Worm (Caenorhabditis elegans): ENCODE measurements around the gene R07E5.5.

The R07E5.5 gene

DNA sequence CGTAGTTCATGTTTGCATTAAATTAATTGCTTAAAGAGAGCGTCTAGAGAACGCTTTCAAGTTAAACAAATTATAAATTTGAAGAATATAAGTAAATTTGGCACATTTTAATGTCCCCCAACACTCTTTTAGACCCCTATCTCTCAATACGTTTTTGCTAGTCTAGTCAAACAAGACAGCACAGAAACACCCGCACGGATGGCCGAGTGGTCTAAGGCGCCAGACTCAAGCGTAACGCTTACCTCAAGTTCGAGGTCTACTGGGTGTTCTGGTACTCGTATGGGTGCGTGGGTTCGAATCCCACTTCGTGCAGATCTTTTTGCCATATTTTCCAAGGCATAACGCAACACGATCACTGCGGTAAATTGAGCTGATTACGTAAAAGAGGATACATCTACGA lies 34.9 kb upstream of the R07E5.5 start (continued):
- TF ChIP-seq tlf-1 (GFP tag; optimal IDR thresholded peaks at IDR 0.05) (no peak), F10E7.11 (tag; optimal IDR thresholded peaks at IDR 0.05) (no peak), lsy-27 (tag; optimal IDR thresholded peaks at IDR 0.05; ENCODE audit: borderline replicate concordance, insufficient read depth) (no peak), nfyb-1 (GFP tag; IDR thresholded peaks at IDR 0.05) (0 out of 2 replicates have a peak, but pooled peaks have one; percentile 22), ceh-27 (GFP tag; optimal IDR thresholded peaks at IDR 0.05) (no peak), die-1 (tag; optimal IDR thresholded peaks at IDR 0.05) (peak; percentile 46), tbx-9 (tag; optimal IDR thresholded peaks at IDR 0.05; ENCODE audit: borderline replicate concordance) (no peak), ztf-25 (GFP tag; IDR thresholded peaks at IDR 0.05) (no peak), tbp1 (GFP tag; optimal IDR thresholded peaks at IDR 0.05) (peak; percentile 90), rpc-1 (optimal IDR thresholded peaks at IDR 0.05) (peak; percentile 65), rpc-1 (tag; optimal IDR thresholded peaks at IDR 0.05) (peak; percentile 80), F49E8.2 (tag; optimal IDR thresholded peaks at IDR 0.05; ENCODE audit: insufficient read depth) (no peak), madf-10 (tag; optimal IDR thresholded peaks at IDR 0.05) (no peak), D2030.7 (GFP tag; IDR thresholded peaks at IDR 0.05) (peak; percentile 62), ZK185.1 (tag; optimal IDR thresholded peaks at IDR 0.05; ENCODE audit: poor library complexity, severe bottlenecking) (no peak), hsf-1 (GFP tag; IDR thresholded peaks at IDR 0.05) (no peak; the same call in 1 of the 2 replicates), ztf-28 (GFP tag; IDR thresholded peaks at IDR 0.05) (no peak), efl-1 (GFP tag; optimal IDR thresholded peaks at IDR 0.05) (no peak), gei-17 (GFP tag; optimal IDR thresholded peaks at IDR 0.05) (no peak), ccch-3 (GFP tag; optimal IDR thresholded peaks at IDR 0.05) (no peak), attf-6 (GFP tag; IDR thresholded peaks at IDR 0.05) (no peak), C06A6.2 (GFP tag; conservative IDR thresholded peaks at IDR 0.05) (no peak), snpc-1.1 (tag; optimal IDR thresholded peaks at IDR 0.05; ENCODE audit: insufficient read depth) (no peak), athp-1 (tag; optimal IDR thresholded peaks at IDR 0.05) (peak; percentile 10), rcor-1 (GFP tag; IDR thresholded peaks at IDR 0.05) (0 out of 2 replicates have a peak, but pooled peaks have one; percentile 7), hrde-1 (tag; optimal IDR thresholded peaks at IDR 0.05; ENCODE audit: borderline replicate concordance) (no peak), lin-26 (GFP tag; IDR thresholded peaks at IDR 0.05) (peak; percentile 78), T26A5.8 (tag; optimal IDR thresholded peaks at IDR 0.05) (no peak), F55B11.4 (tag; optimal IDR thresholded peaks at IDR 0.05; ENCODE audit: borderline replicate concordance, insufficient read depth) (no peak), lin-40 (tag; optimal IDR thresholded peaks at IDR 0.05) (no peak), ceh-100 (GFP tag; IDR thresholded peaks at IDR 0.05) (no peak), Y53G8AR.9 (GFP tag; conservative IDR thresholded peaks at IDR 0.05) (no peak), B0261.1 (tag; optimal IDR thresholded peaks at IDR 0.05) (peak; percentile 67), nfya-1 (tag; optimal IDR thresholded peaks at IDR 0.05; ENCODE audit: borderline replicate concordance, insufficient read depth) (no peak), ztf-6 (GFP tag; IDR thresholded peaks at IDR 0.05) (0 out of 2 replicates have a peak, but pooled peaks have one; percentile 29), ceh-79 (tag; optimal IDR thresholded peaks at IDR 0.05) (no peak), madf-6 (GFP tag; IDR thresholded peaks at IDR 0.05) (0 out of 2 replicates have a peak, but pooled peaks have one; percentile 18), F57C9.4 (tag; optimal IDR thresholded peaks at IDR 0.05) (no peak), T07F8.4 (tag; optimal IDR thresholded peaks at IDR 0.05) (peak; percentile 8), xnd-1 (tag; optimal IDR thresholded peaks at IDR 0.05) (no peak), mes-4 (tag; optimal IDR thresholded peaks at IDR 0.05) (no peak), zim-3 (tag; optimal IDR thresholded peaks at IDR 0.05) (no peak), madf-8 (GFP tag; conservative IDR thresholded peaks at IDR 0.05) (0 out of 2 replicates have a peak, but pooled peaks have one; percentile 19)
